Worm (Caenorhabditis elegans): ENCODE results near the gene ZK262.19.

ce11 chrV:18431450-18431849 lies 6.0 kb upstream of the ZK262.19 start, which contains the start of gene srw-82:
- TF ChIP-seq ama-1 (optimal IDR thresholded peaks at IDR 0.05), result no peak
- TF ChIP-seq nfya-1 (tag; optimal IDR thresholded peaks at IDR 0.05), result no peak
- TF ChIP-seq pha-4 (tag; optimal IDR thresholded peaks at IDR 0.05), result no peak

Measured in whole organism, late embryonic.